Fruit fly (Drosophila melanogaster) Kc167 (cell line): ENCODE measurements around the gene CG13609.

Source experiments
- Myc ChIP-seq: fragments of >200 bp; optimal IDR thresholded peaks from 2 replicates; lab custom pipeline; 2017; ENCODE audit warnings: missing external identifiers
- Sin3A ChIP-seq: fragments of >200 bp; optimal IDR thresholded peaks from 2 replicates; lab custom pipeline; 2018; ENCODE audit warnings: missing external identifiers
- h ChIP-seq: fragments of >200 bp; optimal IDR thresholded peaks from 3 replicates; lab custom pipeline; 2018; ENCODE audit warnings: missing external identifiers
- insv ChIP-seq: fragments of >200 bp; optimal IDR thresholded peaks from 3 replicates; lab custom pipeline; 2018; ENCODE audit warnings: missing external identifiers
- psq ChIP-seq: fragments of >200 bp; optimal IDR thresholded peaks from 2 replicates; lab custom pipeline; 2017; ENCODE audit warnings: missing external identifiers
- ttk ChIP-seq: sonication (Bioruptor generic); optimal IDR thresholded peaks from 2 replicates; lab custom pipeline; 2017; ENCODE audit warnings: missing external identifiers

dm6 chr3R:24206341-24207114, 20.3 kb upstream of the CG13609 start:
- TF ChIP-seq psq (lab: Kevin White, UChicago) (no peak), ttk (lab: Kevin White, UChicago) (no peak), Sin3A (lab: Kevin White, UChicago) (no peak), h (lab: Kevin White, UChicago) (no peak), Myc (lab: Kevin White, UChicago) (no peak), insv (no peak)
